Fruit fly (Drosophila melanogaster) S2 (cell line): ENCODE results near the gene CG6901.

Experiments used
- CG8478 ChIP-seq: fragments of >200 bp; optimal IDR thresholded peaks from 2 replicates; lab custom pipeline; 2018
- CTCF ChIP-seq, 2 experiments: fragments of >200 bp; optimal IDR thresholded peaks; 2 replicates each; lab custom pipeline; 2018

dm6 chr3R:16305185-16305989, 17.8 kb upstream of the CG6901 start, which contains the start of gene Zip89B:
- TF ChIP-seq CTCF (optimal IDR thresholded peaks at IDR 0.05; lab: Kevin White, UChicago) (peak; percentile 46 to 61), CG8478 (no peak)
